Fruit fly (Drosophila melanogaster) whole organism, adult: ENCODE results near the gene CG14439.

ENCODE experiments used
- CG11617 ChIP-seq: fragments of 200-800 bp; sonication (Bioruptor generic); optimal IDR thresholded peaks from 2 replicates; lab custom pipeline; 2017; ENCODE audit warnings: mild to moderate bottlenecking, missing biosample characterization, missing genetic modification reagents, missing genetic modification characterization
- CG12768 ChIP-seq: fragments of 200-800 bp; sonication (Bioruptor generic); optimal IDR thresholded peaks from 2 replicates; lab custom pipeline; 2017; ENCODE audit warnings: missing biosample characterization, missing genetic modification characterization, mild to moderate bottlenecking, moderate library complexity, missing genetic modification reagents
- CG14711 ChIP-seq: fragments of 200-800 bp; sonication (Bioruptor generic); optimal IDR thresholded peaks from 2 replicates; lab custom pipeline; 2018; ENCODE audit warnings: missing biosample characterization, mild to moderate bottlenecking, missing genetic modification characterization, moderate library complexity
- CG1620 ChIP-seq: fragments of 200-800 bp; sonication (Bioruptor generic); optimal IDR thresholded peaks from 2 replicates; lab custom pipeline; 2016; ENCODE audit warnings: missing biosample characterization, missing genetic modification characterization
- CG33017 ChIP-seq: fragments of 200-800 bp; sonication (Bioruptor generic); optimal IDR thresholded peaks from 2 replicates; lab custom pipeline; 2018; ENCODE audit warnings: missing biosample characterization, mild to moderate bottlenecking, missing genetic modification characterization, moderate library complexity
- CG5204 ChIP-seq: fragments of 200-800 bp; sonication (Bioruptor generic); optimal IDR thresholded peaks from 2 replicates; lab custom pipeline; 2016; ENCODE audit warnings: missing biosample characterization, missing genetic modification characterization
- CG7045 ChIP-seq: fragments of 200-800 bp; sonication (Bioruptor generic); optimal IDR thresholded peaks from 2 replicates; lab custom pipeline; 2017; ENCODE audit warnings: missing biosample characterization, mild to moderate bottlenecking, missing genetic modification characterization
- CG7101 ChIP-seq: fragments of 200-800 bp; sonication (Bioruptor generic); optimal IDR thresholded peaks from 2 replicates; lab custom pipeline; 2018; ENCODE audit warnings: missing biosample characterization, mild to moderate bottlenecking, missing genetic modification characterization, moderate library complexity
- Clk ChIP-seq: fragments of 200-800 bp; sonication (Bioruptor generic); optimal IDR thresholded peaks from 2 replicates; lab custom pipeline; 2017; ENCODE audit warnings: missing biosample characterization, missing genetic modification characterization
- Crg-1 ChIP-seq: fragments of 200-800 bp; sonication (Bioruptor generic); optimal IDR thresholded peaks from 2 replicates; lab custom pipeline; 2016; ENCODE audit warnings: missing biosample characterization, missing genetic modification characterization
- Hr96 ChIP-seq: fragments of 200-800 bp; sonication (Bioruptor generic); optimal IDR thresholded peaks from 2 replicates; lab custom pipeline; 2016; ENCODE audit warnings: missing biosample characterization, missing genetic modification characterization
- Mnt ChIP-seq: fragments of 200-800 bp; sonication (Bioruptor generic); optimal IDR thresholded peaks from 2 replicates; lab custom pipeline; 2016; ENCODE audit warnings: missing biosample characterization, mild to moderate bottlenecking, missing genetic modification characterization
- bab1 ChIP-seq: fragments of 200-800 bp; sonication (Bioruptor generic); optimal IDR thresholded peaks from 3 replicates; lab custom pipeline; 2019; ENCODE audit warnings: missing biosample characterization, mild to moderate bottlenecking, missing genetic modification characterization, moderate library complexity
- cic ChIP-seq: fragments of 200-800 bp; sonication (Bioruptor generic); optimal IDR thresholded peaks from 2 replicates; lab custom pipeline; 2017; ENCODE audit warnings: missing biosample characterization, mild to moderate bottlenecking, missing genetic modification characterization, moderate library complexity
- cnc ChIP-seq, 2 experiments: fragments of >200 bp; optimal IDR thresholded peaks; 2 replicates each; lab custom pipeline; 2017
- kay ChIP-seq: fragments of 200-800 bp; sonication (Bioruptor generic); peaks from one replicate; lab custom pipeline; 2016; ENCODE audit warnings: missing biosample characterization, missing genetic modification characterization, borderline replicate concordance
- ovo ChIP-seq: fragments of 200-800 bp; sonication (Bioruptor generic); optimal IDR thresholded peaks from 2 replicates; lab custom pipeline; 2016; ENCODE audit warnings: missing biosample characterization, missing genetic modification characterization
- pad ChIP-seq: fragments of 200-800 bp; sonication (Bioruptor generic); optimal IDR thresholded peaks from 3 replicates; lab custom pipeline; 2017; ENCODE audit warnings: missing biosample characterization, missing genetic modification characterization, mild to moderate bottlenecking, moderate library complexity, missing genetic modification reagents
- tj ChIP-seq: fragments of 200-800 bp; sonication (Bioruptor generic); optimal IDR thresholded peaks from 3 replicates; lab custom pipeline; 2017; ENCODE audit warnings: missing biosample characterization, mild to moderate bottlenecking, missing genetic modification characterization, moderate library complexity
- toe ChIP-seq: fragments of 200-800 bp; sonication (Bioruptor generic); optimal IDR thresholded peaks from 2 replicates; lab custom pipeline; 2016; ENCODE audit warnings: missing biosample characterization, missing genetic modification characterization

CG14439 gene

DNA sequence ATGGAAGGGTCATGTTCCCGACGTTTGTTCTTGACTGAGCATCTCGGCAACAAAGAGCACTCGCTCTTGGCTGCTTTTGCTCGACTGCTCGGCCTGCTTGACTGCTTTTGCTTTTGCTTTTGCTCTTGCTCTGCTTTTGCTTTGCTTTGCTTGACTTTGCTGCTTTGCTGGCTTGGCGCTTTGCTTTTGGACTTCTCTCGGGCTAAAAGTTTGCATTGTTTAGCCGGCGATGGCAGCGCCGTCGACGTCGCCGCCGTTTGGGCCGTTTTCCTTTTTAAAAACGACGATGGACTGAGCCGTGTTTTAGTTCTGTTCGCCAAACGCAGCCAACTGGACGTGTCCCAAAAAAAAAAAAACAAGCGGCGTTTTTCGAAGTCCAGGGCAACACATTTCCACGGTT is at the start of gene CG14439:
TSS of gene CG14439 (plus strand) at position 301 of the 400 bp plus-strand sequence.
- TF ChIP-seq CG7101 (no peak), cnc (optimal IDR thresholded peaks at IDR 0.05; lab: Kevin White, UChicago) (no peak), Hr96 (GFP tag; lab: Kevin White, UChicago) (no peak), CG7045 (GFP tag; lab: Kevin White, UChicago) (no peak), CG12768 (GFP tag; lab: Kevin White, UChicago) (no peak), toe (no peak), cic (no peak), Mnt (GFP tag; lab: Kevin White, UChicago) (no peak), ovo (GFP tag; lab: Kevin White, UChicago) (no peak), bab1 (GFP tag; lab: Kevin White, UChicago) (no peak), CG5204 (GFP tag; lab: Kevin White, UChicago) (no peak), kay (no peak), tj (GFP tag; lab: Kevin White, UChicago) (no peak), CG11617 (GFP tag; lab: Kevin White, UChicago) (no peak), CG14711 (tag; lab: Kevin White, UChicago) (no peak), Clk (GFP tag; lab: Kevin White, UChicago) (no peak)

DNA sequence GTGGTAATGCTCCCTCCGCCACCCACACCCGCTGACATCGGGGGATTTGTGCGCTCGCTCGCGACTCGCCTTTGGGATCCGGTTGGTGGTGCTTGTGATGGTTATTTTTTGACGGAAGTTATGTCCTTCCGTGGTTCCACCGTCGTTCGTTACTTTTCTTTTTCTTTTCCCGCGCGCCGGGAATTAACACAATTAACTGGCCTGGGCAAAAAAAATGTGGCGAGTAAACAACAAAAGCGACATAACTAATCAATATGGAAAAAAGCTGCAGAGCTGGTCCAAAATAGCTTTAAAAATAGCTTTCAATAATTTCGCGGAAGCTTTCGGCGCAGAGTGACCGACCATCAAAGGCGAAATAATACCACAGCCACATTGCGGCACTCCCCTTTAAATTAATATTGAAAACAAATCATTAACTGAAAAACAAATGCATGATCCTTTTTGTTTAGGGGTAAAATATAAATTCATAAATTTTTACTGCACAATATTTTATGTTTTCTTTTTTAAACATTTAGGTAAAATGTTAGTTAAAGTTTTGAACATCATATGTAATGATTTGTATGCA is 49.0 kb upstream of the CG14439 start, which contains the start of gene CG14440:
TSS of gene CG14440 (minus strand) at position 320 of the 565 bp plus-strand sequence.
- TF ChIP-seq cnc (optimal IDR thresholded peaks at IDR 0.05; lab: Kevin White, UChicago) (no peak), ovo (GFP tag; lab: Kevin White, UChicago) (no peak), CG5204 (GFP tag; lab: Kevin White, UChicago) (no peak), bab1 (GFP tag; lab: Kevin White, UChicago) (peak; percentile 35), CG7045 (GFP tag; lab: Kevin White, UChicago) (no peak), Clk (GFP tag; lab: Kevin White, UChicago) (no peak), cic (peak; percentile 25), CG14711 (tag; lab: Kevin White, UChicago) (no peak), Hr96 (GFP tag; lab: Kevin White, UChicago) (no peak), CG1620 (no peak), CG7101 (peak; percentile 1), CG11617 (GFP tag; lab: Kevin White, UChicago) (peak; percentile 28), Crg-1 (peak; percentile 28), CG33017 (no peak), tj (GFP tag; lab: Kevin White, UChicago) (peak; percentile 57), Mnt (GFP tag; lab: Kevin White, UChicago) (peak; percentile 47), kay (no peak), pad (GFP tag; lab: Kevin White, UChicago) (peak; percentile 53), CG12768 (GFP tag; lab: Kevin White, UChicago) (no peak), toe (no peak)

DNA sequence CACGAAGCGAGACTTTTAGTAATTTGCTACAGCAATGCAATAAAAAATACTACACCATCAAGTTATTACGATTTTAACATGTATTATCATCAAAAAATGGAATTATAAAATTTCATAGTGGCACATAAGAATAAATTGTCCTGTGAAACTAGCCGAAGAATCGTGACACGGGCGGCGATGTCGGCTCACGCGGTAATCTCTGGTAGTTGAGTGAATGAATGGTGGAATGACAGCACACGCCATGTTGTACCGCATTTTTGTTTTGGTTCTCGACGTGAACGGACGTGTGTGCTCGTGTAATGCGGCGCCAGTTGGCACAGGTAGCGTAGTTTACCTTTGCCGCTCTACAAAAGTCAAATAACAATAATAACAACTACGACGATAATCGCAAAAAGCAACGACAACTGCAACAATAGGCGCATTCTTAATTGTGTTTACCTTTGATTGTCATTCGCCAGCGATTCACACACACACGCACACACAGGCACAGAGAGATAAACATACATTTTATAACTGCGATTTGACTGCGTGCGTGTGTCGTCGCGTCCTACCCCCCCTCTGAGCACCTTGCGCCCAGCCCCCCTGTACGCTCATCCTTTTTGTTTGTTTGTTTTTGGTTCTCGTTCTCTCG is 48.0 kb upstream of the CG14439 start, which contains the start of gene CG14441:
TSS of gene CG14441 (plus strand) at position 254 of the 631 bp plus-strand sequence.
- TF ChIP-seq Clk (GFP tag; lab: Kevin White, UChicago) (no peak), kay (no peak), CG7101 (peak; percentile 78), tj (GFP tag; lab: Kevin White, UChicago) (peak; percentile 67), pad (GFP tag; lab: Kevin White, UChicago) (peak; percentile 50), CG5204 (GFP tag; lab: Kevin White, UChicago) (peak; percentile 47), Hr96 (GFP tag; lab: Kevin White, UChicago) (peak; percentile 84), bab1 (GFP tag; lab: Kevin White, UChicago) (peak; percentile 84), CG12768 (GFP tag; lab: Kevin White, UChicago) (peak; percentile 48), CG7045 (GFP tag; lab: Kevin White, UChicago) (peak; percentile 29), CG14711 (tag; lab: Kevin White, UChicago) (peak; percentile 70), CG1620 (peak; percentile 60), Mnt (GFP tag; lab: Kevin White, UChicago) (peak; percentile 92), cnc (optimal IDR thresholded peaks at IDR 0.05; lab: Kevin White, UChicago) (no peak), Crg-1 (peak; percentile 64), toe (peak; percentile 35), CG33017 (peak; percentile 54), CG11617 (GFP tag; lab: Kevin White, UChicago) (peak; percentile 76), ovo (GFP tag; lab: Kevin White, UChicago) (peak; percentile 57), cic (peak; percentile 98)

DNA sequence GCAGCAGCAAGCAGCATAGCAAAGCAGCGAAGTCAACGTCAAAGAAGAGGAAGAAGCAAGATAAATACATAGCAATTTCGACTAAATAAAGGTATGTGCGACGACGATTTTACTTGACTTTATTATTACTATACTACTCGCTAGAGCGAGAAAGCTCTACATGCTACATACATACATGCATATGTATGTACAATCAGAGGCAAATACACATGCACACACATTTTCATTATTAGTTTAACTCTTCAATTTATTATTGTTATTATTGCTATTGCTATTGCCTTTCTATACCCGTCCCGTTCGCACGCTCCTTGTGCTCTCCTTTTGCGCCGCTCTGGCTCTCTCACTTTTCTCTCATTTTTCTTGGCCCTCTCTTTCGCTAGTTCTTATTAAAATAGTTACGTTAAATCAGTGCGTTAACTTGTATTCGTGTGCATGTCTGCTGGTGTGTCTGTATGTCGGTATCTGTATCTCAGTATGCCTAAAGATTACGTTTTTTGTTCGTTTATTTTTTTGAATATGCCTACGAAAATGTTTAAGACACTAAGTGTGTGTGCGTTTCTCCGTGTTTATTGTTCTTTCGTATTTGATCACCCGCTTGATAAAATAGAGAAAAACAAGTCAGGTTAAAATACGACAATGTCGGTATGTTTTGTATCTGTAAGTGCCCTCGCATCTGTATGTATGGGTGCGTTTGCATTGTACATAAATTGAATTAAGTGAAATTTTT is 46.9 kb upstream of the CG14439 start:
- TF ChIP-seq CG33017: no peak
- no peak for TF ChIP-seq CG11617 (GFP tag; lab: Kevin White, UChicago)
- TF ChIP-seq cnc (optimal IDR thresholded peaks at IDR 0.05; lab: Kevin White, UChicago): no peak
- peak; percentile 41 for TF ChIP-seq CG12768 (GFP tag; lab: Kevin White, UChicago)
- peak; percentile 87 for TF ChIP-seq kay
- TF ChIP-seq Crg-1: no peak
- TF ChIP-seq cic: peak; percentile 77
- peak; percentile 25 for TF ChIP-seq Mnt (GFP tag; lab: Kevin White, UChicago)
- no peak for TF ChIP-seq tj (GFP tag; lab: Kevin White, UChicago)
- TF ChIP-seq Hr96 (GFP tag; lab: Kevin White, UChicago): no peak
- no peak for TF ChIP-seq CG7101
- TF ChIP-seq bab1 (GFP tag; lab: Kevin White, UChicago): no peak
- TF ChIP-seq CG14711 (tag; lab: Kevin White, UChicago): no peak
